Fruit fly (Drosophila melanogaster): ENCODE measurements around the gene CG10600.

- TF ChIP-seq CG8478 (optimal IDR thresholded peaks at IDR 0.05) (no peak), usp (GFP tag; optimal IDR thresholded peaks at IDR 0.05) (no peak)
Observed at dm6 chr2L:18841210-18841609, 1.7 kb upstream of the CG10600 start, which contains the start of gene CG31752.
